Fruit fly (Drosophila melanogaster) whole organism, pupa: ENCODE measurements around the gene se.

Source experiments
- CG10348 ChIP-seq: fragments of 200-800 bp; sonication (Bioruptor generic); IDR thresholded peaks from 2 replicates; pipeline ENCODE4 v1.3.6; 2022; ENCODE audit warnings: missing biosample characterization, missing genetic modification characterization
- CG12605 ChIP-seq: fragments of 200-800 bp; sonication (Bioruptor generic); IDR thresholded peaks from 2 replicates; pipeline ENCODE4 v1.3.6; 2022; ENCODE audit warnings: missing biosample characterization, missing genetic modification characterization
- CG13204 ChIP-seq: fragments of 200-800 bp; sonication (Bioruptor generic); optimal IDR thresholded peaks from 2 replicates; lab custom pipeline; 2018; ENCODE audit warnings: missing biosample characterization, mild to moderate bottlenecking, missing genetic modification characterization, moderate library complexity
- CG14655 ChIP-seq: fragments of 200-800 bp; sonication (Bioruptor generic); optimal IDR thresholded peaks from 3 replicates; lab custom pipeline; 2017; ENCODE audit warnings: mild to moderate bottlenecking, missing biosample characterization, missing genetic modification reagents, missing genetic modification characterization
- CG15710 ChIP-seq: fragments of 200-800 bp; sonication (Bioruptor generic); optimal IDR thresholded peaks from 2 replicates; lab custom pipeline; 2018; ENCODE audit warnings: missing biosample characterization, mild to moderate bottlenecking, missing genetic modification characterization, moderate library complexity
- CG17806 ChIP-seq: fragments of 200-800 bp; sonication (Bioruptor generic); optimal IDR thresholded peaks from 2 replicates; lab custom pipeline; 2018; ENCODE audit warnings: missing biosample characterization, mild to moderate bottlenecking, missing genetic modification characterization, moderate library complexity
- CG32121 ChIP-seq: fragments of 200-800 bp; sonication (Bioruptor generic); IDR thresholded peaks from 2 replicates; pipeline ENCODE4 v1.3.6; 2022; ENCODE audit warnings: missing biosample characterization, missing genetic modification characterization
- CG34367 ChIP-seq: fragments of 200-800 bp; sonication (Bioruptor generic); optimal IDR thresholded peaks from 2 replicates; lab custom pipeline; 2018; ENCODE audit warnings: missing biosample characterization, mild to moderate bottlenecking, missing genetic modification characterization
- CG4496 ChIP-seq: fragments of 200-800 bp; sonication (Bioruptor generic); IDR thresholded peaks from 3 replicates; pipeline ENCODE4 v1.3.6; 2022; ENCODE audit warnings: missing biosample characterization, missing genetic modification characterization
- CG8159 ChIP-seq: fragments of 200-800 bp; sonication (Bioruptor generic); optimal IDR thresholded peaks from 3 replicates; lab custom pipeline; 2018; ENCODE audit warnings: missing biosample characterization, mild to moderate bottlenecking, missing genetic modification characterization, moderate library complexity
- CG8301 ChIP-seq: fragments of 200-800 bp; sonication (Bioruptor generic); optimal IDR thresholded peaks from 2 replicates; lab custom pipeline; 2018; ENCODE audit warnings: missing biosample characterization, mild to moderate bottlenecking, missing genetic modification characterization
- CG9948 ChIP-seq: fragments of 200-800 bp; sonication (Bioruptor generic); optimal IDR thresholded peaks from 2 replicates; lab custom pipeline; 2018; ENCODE audit warnings: missing biosample characterization, mild to moderate bottlenecking, missing genetic modification characterization, moderate library complexity
- D1 ChIP-seq: fragments of 200-800 bp; sonication (Bioruptor generic); optimal IDR thresholded peaks from 2 replicates; lab custom pipeline; 2018; ENCODE audit warnings: missing biosample characterization, mild to moderate bottlenecking, missing genetic modification characterization, moderate library complexity
- EcR ChIP-seq: fragments of 200-800 bp; sonication (Bioruptor generic); optimal IDR thresholded peaks from 3 replicates; lab custom pipeline; 2019; ENCODE audit warnings: missing biosample characterization, missing genetic modification characterization, mild to moderate bottlenecking, moderate library complexity, missing genetic modification reagents
- Ets98B ChIP-seq: fragments of 200-800 bp; sonication (Bioruptor generic); IDR thresholded peaks from 2 replicates; pipeline ENCODE4 v1.3.6; 2022; ENCODE audit warnings: missing biosample characterization, missing genetic modification characterization
- Pif1A ChIP-seq: fragments of 200-800 bp; sonication (Bioruptor generic); optimal IDR thresholded peaks from 3 replicates; lab custom pipeline; 2016; ENCODE audit warnings: missing biosample characterization, missing genetic modification characterization
- Pif1B ChIP-seq: fragments of 200-800 bp; sonication (Bioruptor generic); optimal IDR thresholded peaks from 3 replicates; lab custom pipeline; 2016; ENCODE audit warnings: missing biosample characterization, missing genetic modification characterization
- Snoo ChIP-seq: fragments of 200-800 bp; sonication (Bioruptor generic); optimal IDR thresholded peaks from 3 replicates; lab custom pipeline; 2017; ENCODE audit warnings: missing biosample characterization, mild to moderate bottlenecking, missing genetic modification characterization, inconsistent platforms
- fd96Ca ChIP-seq: fragments of 200-800 bp; sonication (Bioruptor generic); IDR thresholded peaks from 3 replicates; pipeline ENCODE4 v1.3.6; 2022; ENCODE audit warnings: missing biosample characterization, missing genetic modification characterization
- gl ChIP-seq: fragments of 200-800 bp; sonication (Bioruptor generic); optimal IDR thresholded peaks from 2 replicates; lab custom pipeline; 2018; ENCODE audit warnings: missing biosample characterization, mild to moderate bottlenecking, missing genetic modification characterization
- rn ChIP-seq: fragments of 200-800 bp; sonication (Bioruptor generic); IDR thresholded peaks from 2 replicates; pipeline ENCODE4 v1.3.6; 2022; ENCODE audit warnings: missing biosample characterization, missing genetic modification characterization

Gene se

DNA sequence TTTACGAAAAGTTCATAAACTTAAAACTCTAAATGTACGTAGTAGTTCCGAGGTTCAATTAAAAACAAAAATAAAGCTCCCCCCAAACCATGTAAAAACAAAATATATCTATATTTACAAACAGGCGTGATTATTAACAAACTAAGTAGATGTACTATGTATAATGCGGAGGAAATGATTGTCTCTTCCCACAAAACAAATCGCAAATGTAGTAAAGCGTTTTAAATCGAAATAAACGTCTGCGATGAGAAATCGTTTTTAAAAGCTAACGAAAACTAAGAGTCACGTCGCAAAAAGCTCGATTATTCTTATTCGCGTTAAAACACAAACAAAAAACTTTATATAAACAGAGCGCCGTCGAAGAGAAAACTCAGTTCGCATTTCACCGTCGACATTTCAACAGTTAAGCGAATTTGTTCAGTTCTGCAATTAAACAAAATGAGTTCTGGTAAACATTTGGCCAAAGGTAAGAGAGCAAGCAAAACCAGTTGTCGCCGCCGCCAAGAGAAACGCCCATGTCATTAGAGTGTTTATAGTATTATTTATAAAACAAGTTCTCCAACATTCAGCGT is 1.8 kb upstream of the se start, which contains the start of gene GstO3:
GstO3 (plus strand) TSS at position 370 of the 572 bp plus-strand sequence.
- TF ChIP-seq CG4496 (GFP tag; lab: Robert Waterston, UW): no peak
- TF ChIP-seq Snoo (tag; lab: Kevin White, UChicago): peak; percentile 49
- TF ChIP-seq Ets98B (GFP tag; lab: Robert Waterston, UW): peak; percentile 65
- peak; percentile 12 for TF ChIP-seq CG15710
- no peak for TF ChIP-seq CG17806 (tag; lab: Kevin White, UChicago)
- peak; percentile 28 for TF ChIP-seq CG8301 (tag; lab: Kevin White, UChicago)
- peak; percentile 34; the same call in 1 of the 2 replicates for TF ChIP-seq CG32121
- TF ChIP-seq CG13204 (GFP tag; lab: Kevin White, UChicago): no peak
- peak; percentile 1 for TF ChIP-seq CG34367 (tag; lab: Kevin White, UChicago)
- no peak for TF ChIP-seq CG10348 (GFP tag; lab: Robert Waterston, UW)
- TF ChIP-seq Pif1B: peak; percentile 49
- no peak for TF ChIP-seq D1 (tag; lab: Kevin White, UChicago)
- no peak for TF ChIP-seq rn
- peak; percentile 80 for TF ChIP-seq CG12605 (GFP tag; lab: Robert Waterston, UW)
- TF ChIP-seq gl (tag; lab: Kevin White, UChicago): peak; percentile 71
- no peak for TF ChIP-seq EcR (GFP tag; lab: Kevin White, UChicago)
- no peak for TF ChIP-seq CG8159 (tag; lab: Kevin White, UChicago)
- TF ChIP-seq CG14655 (GFP tag; lab: Kevin White, UChicago): no peak
- TF ChIP-seq fd96Ca: no peak

DNA sequence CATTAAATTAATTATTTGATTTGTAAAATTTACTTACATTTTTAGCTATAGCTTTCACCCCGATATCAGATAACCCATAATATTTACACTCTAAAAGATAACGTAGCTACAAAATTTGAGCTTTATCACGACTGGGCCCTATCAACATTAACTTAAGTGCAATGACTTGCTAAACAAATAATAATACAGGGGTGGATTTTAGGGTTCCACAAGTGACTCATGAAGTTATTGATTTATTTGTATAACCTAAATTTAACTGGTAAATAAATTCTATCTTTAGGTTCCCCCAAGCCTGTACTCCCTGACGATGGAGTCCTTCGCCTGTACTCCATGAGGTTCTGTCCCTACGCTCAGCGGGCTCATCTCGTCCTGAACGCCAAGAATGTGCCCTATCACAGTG is 1.1 kb upstream of the se start:
- TF ChIP-seq CG32121 (no peak), EcR (GFP tag; lab: Kevin White, UChicago) (peak; percentile 22)

DNA sequence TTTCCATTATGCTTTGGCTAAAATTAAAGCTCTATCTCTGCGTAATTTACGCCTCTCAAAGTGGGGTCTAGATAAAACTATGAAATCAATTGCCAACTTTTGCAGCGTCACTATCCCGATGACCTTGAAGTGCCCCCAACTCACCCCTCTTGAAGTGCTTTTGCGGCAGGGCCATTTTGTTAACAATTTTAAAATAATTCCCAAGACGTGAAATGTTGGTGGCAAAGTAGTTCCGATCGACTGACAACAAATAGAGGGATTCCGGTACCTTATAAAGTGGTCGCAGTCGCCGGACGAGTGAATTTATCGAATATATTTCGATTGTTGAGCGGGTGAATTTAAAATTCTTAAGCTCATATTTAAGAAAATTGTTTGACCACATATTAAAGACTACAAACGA is 2.9 kb downstream of the se start, which contains the start of gene GstO2:
GstO2 (minus strand) TSS at position 245 of the 400 bp plus-strand sequence.
- TF ChIP-seq CG4496 (GFP tag; lab: Robert Waterston, UW) (no peak), CG8159 (tag; lab: Kevin White, UChicago) (no peak), gl (tag; lab: Kevin White, UChicago) (no peak), CG9948 (tag; lab: Kevin White, UChicago) (no peak), CG15710 (no peak), Pif1A (GFP tag; lab: Kevin White, UChicago) (no peak), CG13204 (GFP tag; lab: Kevin White, UChicago) (no peak), CG32121 (no peak), CG12605 (GFP tag; lab: Robert Waterston, UW) (no peak), EcR (GFP tag; lab: Kevin White, UChicago) (no peak), rn (no peak), CG8301 (tag; lab: Kevin White, UChicago) (no peak), CG17806 (tag; lab: Kevin White, UChicago) (no peak)

DNA sequence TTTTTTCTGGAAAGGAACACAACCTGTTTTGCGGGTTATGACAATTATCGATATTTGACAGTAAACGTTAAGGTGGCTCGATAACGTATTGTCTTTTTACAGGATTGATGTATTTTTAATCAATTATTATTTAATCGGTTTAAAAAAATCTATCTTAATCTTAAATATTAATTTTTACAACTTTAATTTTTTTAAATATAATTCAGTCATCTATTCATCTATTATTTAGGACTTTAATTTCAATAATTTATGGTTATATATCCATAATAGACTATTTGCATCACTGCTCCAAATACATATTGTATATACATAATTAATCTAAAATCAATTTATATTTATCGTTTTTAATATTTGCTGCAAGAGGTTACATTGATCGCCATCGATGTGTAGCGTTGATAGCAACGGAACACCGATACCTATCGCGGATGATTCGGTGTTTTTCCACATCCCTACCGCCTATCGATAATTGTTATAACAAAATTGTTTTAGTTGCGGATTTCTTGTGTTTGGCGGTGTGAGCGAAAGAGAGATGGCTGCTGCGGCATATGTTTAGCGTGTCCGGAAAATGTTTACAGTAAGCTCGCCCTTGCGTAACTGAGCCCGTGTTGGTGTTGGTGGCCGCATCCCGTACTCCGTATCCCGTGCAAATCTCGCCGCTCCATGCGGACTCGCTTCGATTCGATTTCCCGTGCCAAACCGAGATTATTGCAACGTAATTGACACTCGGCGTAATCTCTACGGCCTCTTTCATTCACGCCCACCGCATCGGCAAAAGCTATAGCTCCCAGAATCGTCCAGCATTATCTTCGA is 4.7 kb downstream of the se start, which contains the start of the genes GstO1 and foi:
GstO1 (minus strand) TSS at position 51 of the 810 bp plus-strand sequence.
foi (plus strand) TSS at position 429 of the 810 bp plus-strand sequence.
- TF ChIP-seq CG32121: 0 out of 2 replicates have a peak, but pooled peaks have one; percentile 24
- no peak for TF ChIP-seq CG9948 (tag; lab: Kevin White, UChicago)
- TF ChIP-seq CG15710: peak; percentile 14
- peak; percentile 45; the same call in 1 of the 2 replicates for TF ChIP-seq Ets98B (GFP tag; lab: Robert Waterston, UW)
- TF ChIP-seq gl (tag; lab: Kevin White, UChicago): peak; percentile 8
- TF ChIP-seq D1 (tag; lab: Kevin White, UChicago): no peak
- TF ChIP-seq CG8159 (tag; lab: Kevin White, UChicago): peak; percentile 80
- peak; percentile 5 for TF ChIP-seq Snoo (tag; lab: Kevin White, UChicago)
- no peak for TF ChIP-seq fd96Ca
- peak; percentile 38; the same call in 2 of the 3 replicates for TF ChIP-seq CG4496 (GFP tag; lab: Robert Waterston, UW)
- TF ChIP-seq EcR (GFP tag; lab: Kevin White, UChicago): no peak

DNA sequence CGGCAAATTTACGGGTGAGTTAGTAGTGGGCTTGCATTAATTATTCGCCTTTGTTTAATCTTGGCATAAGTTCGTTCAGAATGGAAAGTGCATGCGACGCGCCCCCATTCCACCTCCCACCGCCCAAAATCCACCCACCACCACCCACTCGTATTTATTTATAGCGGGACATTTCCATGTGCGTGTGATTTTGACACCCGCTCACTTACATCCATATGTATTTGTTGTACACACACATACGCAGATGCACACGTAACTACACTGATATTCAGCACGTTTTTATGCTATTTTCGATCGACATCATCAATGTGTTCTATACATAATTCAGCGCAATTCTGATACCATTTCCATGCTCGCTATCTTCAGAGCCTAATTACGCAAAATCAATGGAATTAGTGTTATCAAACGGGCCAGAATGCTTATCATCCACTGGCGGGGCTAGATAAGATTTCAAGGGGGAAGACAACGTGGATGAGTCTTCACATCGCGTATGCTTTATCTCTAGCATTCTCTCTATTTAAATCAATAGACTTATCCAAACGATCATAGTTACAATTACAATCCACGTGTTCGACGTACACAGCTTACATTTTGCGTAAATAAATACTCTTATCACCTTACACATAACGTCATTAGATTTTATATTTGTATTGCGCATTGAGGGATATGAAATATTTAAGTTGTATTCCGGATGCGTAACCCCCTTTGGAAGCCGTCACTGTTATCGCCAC is 5.5 kb downstream of the se start:
- TF ChIP-seq EcR (GFP tag; lab: Kevin White, UChicago) (no peak), D1 (tag; lab: Kevin White, UChicago) (peak; percentile 8)

DNA sequence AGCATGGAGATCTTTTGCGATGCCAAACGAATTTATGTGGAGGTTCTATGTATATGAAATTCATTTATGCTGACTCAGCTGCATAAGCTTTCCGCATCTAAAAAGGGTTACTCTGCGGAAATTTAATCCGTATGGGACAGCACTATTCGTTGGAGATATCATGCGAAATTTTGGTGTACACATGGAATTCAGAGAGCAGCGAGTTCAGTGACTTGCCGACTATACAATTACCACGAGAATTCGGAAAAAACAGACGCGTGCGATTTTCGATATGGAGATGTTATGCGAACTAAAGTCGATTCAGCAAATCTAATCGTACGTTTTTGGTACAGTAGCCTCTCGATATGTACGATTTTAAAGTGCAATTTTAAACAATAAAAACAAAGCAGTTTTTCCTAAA is 7.5 kb downstream of the se start:
- TF ChIP-seq Pif1B (no peak), CG13204 (GFP tag; lab: Kevin White, UChicago) (no peak), CG10348 (GFP tag; lab: Robert Waterston, UW) (no peak), CG32121 (no peak), Pif1A (GFP tag; lab: Kevin White, UChicago) (no peak), fd96Ca (no peak), CG12605 (GFP tag; lab: Robert Waterston, UW) (no peak)
